Fruit fly (Drosophila melanogaster): ENCODE measurements around the gene CG32816.

DNA sequence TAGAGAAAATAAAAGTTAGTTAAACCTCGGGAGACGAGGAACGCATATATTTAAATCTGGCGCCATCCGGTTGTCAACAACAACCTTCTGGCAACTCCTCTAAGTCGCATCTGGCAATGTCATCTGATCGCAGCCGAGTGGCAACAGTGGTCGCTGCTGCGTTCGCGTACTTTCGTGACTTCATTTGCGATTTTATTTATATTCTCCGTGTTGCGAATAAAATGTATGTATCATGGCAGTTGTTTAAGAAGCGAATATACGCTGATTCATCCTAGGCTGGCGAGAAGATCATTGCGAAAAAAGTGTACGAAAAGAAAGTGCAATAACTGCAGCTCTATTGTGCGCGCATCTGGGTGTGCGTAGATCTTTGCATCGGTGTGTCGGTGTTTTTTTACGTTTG lies 25.8 kb upstream of the CG32816 start, which contains the start of gene svr:
- no peak for TF ChIP-seq EcR (GFP tag; optimal IDR thresholded peaks at IDR 0.05)
- no peak for TF ChIP-seq usp (GFP tag; optimal IDR thresholded peaks at IDR 0.05)
- no peak for TF ChIP-seq psq (optimal IDR thresholded peaks at IDR 0.05)
- TF ChIP-seq CG8478 (optimal IDR thresholded peaks at IDR 0.05): no peak
- TF ChIP-seq pan (optimal IDR thresholded peaks at IDR 0.05): no peak
